Worm (Caenorhabditis elegans) whole organism, young adult: ENCODE results near the gene rga-5.

Experiments
- B0019.2 ChIP-seq: fragments of 200-800 bp; sonication (Bioruptor generic); conservative IDR thresholded peaks from 2 replicates; pipeline ENCODE4 v1.3.6; 2022; ENCODE audit warnings: missing genetic modification reagents, missing genetic modification characterization, missing compliant biosample characterization
- D2030.7 ChIP-seq: fragments of 200-800 bp; sonication (Bioruptor generic); IDR thresholded peaks from 2 replicates; pipeline ENCODE4 v1.3.6; 2022; ENCODE audit warnings: missing genetic modification reagents, missing genetic modification characterization, missing compliant biosample characterization
- K12H6.12 ChIP-seq: fragments of 200-800 bp; sonication (Bioruptor generic); optimal IDR thresholded peaks from 2 replicates; lab custom pipeline; 2018; ENCODE audit warnings: mild to moderate bottlenecking, missing genetic modification characterization, missing compliant biosample characterization
- ekl-4 ChIP-seq: fragments of 200-800 bp; sonication (Bioruptor generic); IDR thresholded peaks from 2 replicates; pipeline ENCODE4 v1.3.6; 2022; ENCODE audit warnings: missing genetic modification reagents, missing genetic modification characterization, missing compliant biosample characterization
- lsl-1 ChIP-seq: fragments of 200-800 bp; sonication (Bioruptor generic); optimal IDR thresholded peaks from 2 replicates; lab custom pipeline; 2018; ENCODE audit warnings: mild to moderate bottlenecking, missing genetic modification characterization, moderate library complexity, missing compliant biosample characterization
- madf-3 ChIP-seq: fragments of 200-800 bp; sonication (Bioruptor generic); IDR thresholded peaks from 2 replicates; pipeline ENCODE4 v1.3.6; 2022; ENCODE audit warnings: missing genetic modification reagents, missing genetic modification characterization, missing compliant biosample characterization
- mel-28 ChIP-seq: sonication (generic microtip); optimal IDR thresholded peaks from 2 replicates; lab custom pipeline; 2016; ENCODE audit warnings: borderline replicate concordance, mild to moderate bottlenecking, missing genetic modification characterization, missing compliant biosample characterization
- nhr-90 ChIP-seq: sonication (generic microtip); optimal IDR thresholded peaks from 2 replicates; lab custom pipeline; 2016; ENCODE audit warnings: missing genotype, mild to moderate bottlenecking, missing genetic modification characterization, missing compliant biosample characterization
- rpc-1 ChIP-seq, 2 experiments: fragments of 150-350 bp in 1 of 2; sonication (generic microtip) in 1 of 2; optimal IDR thresholded peaks; 2 replicates each; lab custom pipeline; 2014 to 2018; ENCODE audit warnings: missing biosample characterization in 1 of 2, missing genetic modification characterization in 1 of 2, missing genetic modification reagents in 1 of 2, missing genotype in 1 of 2
- snpc-1.1 ChIP-seq: sonication (generic microtip); optimal IDR thresholded peaks from 2 replicates; lab custom pipeline; 2017; ENCODE audit warnings: missing genetic modification characterization, mild to moderate bottlenecking, missing compliant biosample characterization, antibody characterized with exemption, moderate library complexity, missing genotype, missing genetic modification reagents; ENCODE audit not compliant: insufficient read depth
- unc-62 ChIP-seq: fragments of 150-350 bp; optimal IDR thresholded peaks from 2 replicates; lab custom pipeline; 2014; ENCODE audit warnings: missing biosample characterization, missing genetic modification reagents, missing genetic modification characterization
- ztf-18 ChIP-seq: sonication (generic microtip); optimal IDR thresholded peaks from 2 replicates; lab custom pipeline; 2016; ENCODE audit warnings: missing genotype, mild to moderate bottlenecking, missing genetic modification characterization, missing compliant biosample characterization

ce11 chrIV:13860459-13860858 is 32.8 kb downstream of the rga-5 start:
- TF ChIP-seq madf-3 (GFP tag; lab: Robert Waterston, UW): no peak
- no peak for TF ChIP-seq rpc-1 (optimal IDR thresholded peaks at IDR 0.05; lab: Kevin White, UChicago)
- no peak for TF ChIP-seq rpc-1 (tag; optimal IDR thresholded peaks at IDR 0.05; lab: Kevin White, UChicago)
- no peak for TF ChIP-seq unc-62 (GFP tag; lab: Kevin White, UChicago)
- no peak for TF ChIP-seq B0019.2
- no peak for TF ChIP-seq nhr-90 (tag; lab: Kevin White, UChicago)
- no peak for TF ChIP-seq lsl-1
- no peak for TF ChIP-seq K12H6.12 (tag; lab: Kevin White, UChicago)
- no peak for TF ChIP-seq ekl-4
- no peak for TF ChIP-seq snpc-1.1 (tag; lab: Kevin White, UChicago)
- no peak for TF ChIP-seq mel-28 (tag; lab: Kevin White, UChicago)
- TF ChIP-seq ztf-18 (tag; lab: Kevin White, UChicago): no peak
- no peak for TF ChIP-seq D2030.7 (GFP tag; lab: Robert Waterston, UW)
